Worm (Caenorhabditis elegans) whole organism, mixed stage, embryonic: ENCODE results near the gene cin-4.
A peak's percentile ranks its signal among the peaks of the same experiment; 100 is the strongest.

Source experiments
- M03D4.4 ChIP-seq: sonication (generic microtip); optimal IDR thresholded peaks from 2 replicates; lab custom pipeline; 2017; ENCODE audit warnings: mild to moderate bottlenecking, missing genetic modification characterization, missing compliant biosample characterization
- mep-1 ChIP-seq: fragments of 150-350 bp; optimal IDR thresholded peaks from 2 replicates; lab custom pipeline; 2017; ENCODE audit warnings: missing biosample characterization, missing genetic modification reagents, missing genetic modification characterization, inconsistent platforms
- nhr-76 ChIP-seq: sonication (generic microtip); optimal IDR thresholded peaks from 2 replicates; lab custom pipeline; 2017; ENCODE audit warnings: missing biosample characterization, missing genetic modification characterization

DNA sequence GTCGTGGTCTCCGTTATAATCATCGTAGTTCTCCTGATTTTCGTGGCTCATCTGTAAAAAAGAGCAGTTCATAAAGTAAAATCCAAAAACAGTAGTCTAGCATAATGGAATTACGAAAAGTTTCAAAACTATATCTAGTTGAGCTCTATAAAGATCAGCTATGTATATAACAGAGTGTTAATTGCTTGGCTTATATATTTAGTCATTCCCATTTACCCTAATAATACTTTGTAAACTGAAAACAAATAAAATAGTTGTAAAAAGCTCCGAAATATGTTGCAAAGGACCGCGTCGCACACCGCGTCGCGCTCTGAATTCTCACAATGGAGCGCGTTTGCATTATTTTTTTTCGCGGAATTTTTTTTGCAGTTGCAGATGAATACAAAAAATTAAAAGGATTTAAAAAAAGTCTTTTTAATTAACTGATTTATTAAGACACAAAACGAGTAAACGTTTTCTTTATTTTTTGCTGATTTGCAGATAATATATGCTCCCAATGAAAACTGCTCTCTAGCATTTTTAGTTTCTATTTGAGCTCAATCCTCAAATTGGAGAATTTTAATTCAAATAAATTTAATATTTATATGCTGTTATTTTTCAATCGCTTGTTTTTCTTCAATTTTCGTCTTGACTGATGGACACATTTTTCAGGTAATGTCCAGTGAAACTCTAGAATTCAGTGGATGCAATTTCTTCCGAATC, 12.1 kb downstream of the cin-4 start, which contains the start of the genes tcer-1 and ZK1127.5:
- TF ChIP-seq nhr-76 (tag; lab: Kevin White, UChicago): no peak
- no peak for TF ChIP-seq M03D4.4
- TF ChIP-seq mep-1 (tag; lab: Kevin White, UChicago): peak; percentile 75
